Worm (Caenorhabditis elegans): ENCODE results near the gene Y49F6B.6.
A peak's percentile ranks its signal among the peaks of the same experiment; 100 is the strongest.

Y49F6B.6 gene

ce11 chrII:3429400-3429799 is 43.5 kb upstream of the Y49F6B.6 start, which contains the start of gene C16C8.18:
Gene C16C8.18, plus strand, starts transcription at chrII:3429700.
- TF ChIP-seq php-3 (GFP tag; IDR thresholded peaks at IDR 0.05) (no peak), lin-29 (GFP tag; IDR thresholded peaks at IDR 0.05) (no peak), mdl-1 (tag; optimal IDR thresholded peaks at IDR 0.05) (no peak), Y75B8A.6 (GFP tag; IDR thresholded peaks at IDR 0.05) (no peak), dmd-6 (GFP tag; IDR thresholded peaks at IDR 0.05) (no peak), dve-1 (tag; optimal IDR thresholded peaks at IDR 0.05; ENCODE audit: insufficient read depth) (no peak), lin-15B (tag; optimal IDR thresholded peaks at IDR 0.05) (no peak), F10B5.3 (tag; optimal IDR thresholded peaks at IDR 0.05) (no peak), R02D3.7 (tag; optimal IDR thresholded peaks at IDR 0.05) (no peak), rbr-2 (tag; optimal IDR thresholded peaks at IDR 0.05) (no peak), unc-39 (tag; optimal IDR thresholded peaks at IDR 0.05) (no peak), lir-3 (tag; optimal IDR thresholded peaks at IDR 0.05) (no peak)

DNA sequence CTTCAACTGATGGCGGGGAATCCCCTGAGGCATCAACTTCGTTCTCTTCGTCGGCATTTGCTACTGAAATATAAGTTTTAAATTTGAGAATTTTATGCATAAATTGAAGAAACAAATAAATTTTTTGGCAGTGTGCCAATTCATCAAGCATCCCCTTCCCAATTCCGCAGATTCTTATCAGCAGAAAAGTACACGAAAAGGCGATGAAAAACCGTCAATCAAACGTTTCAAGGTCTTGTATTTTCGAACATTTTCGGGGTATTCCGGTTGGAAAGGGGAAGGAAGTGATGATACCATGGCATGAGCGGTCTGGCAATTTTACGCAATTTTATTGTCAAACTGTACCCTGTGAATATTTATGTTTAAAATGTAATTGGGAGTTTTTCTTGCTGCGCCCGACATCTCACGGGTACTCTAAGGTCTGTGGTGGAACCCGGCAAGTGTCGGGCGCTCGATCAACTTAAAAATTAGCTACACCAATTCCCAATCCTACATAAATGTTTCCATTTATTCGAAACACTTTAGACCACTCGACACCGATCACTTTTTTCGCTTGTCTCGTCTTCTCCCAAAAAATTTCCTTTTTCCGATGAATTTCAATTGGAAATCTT is 37.9 kb upstream of the Y49F6B.6 start:
- TF ChIP-seq Y75B8A.6 (GFP tag; IDR thresholded peaks at IDR 0.05) (no peak), T20F7.1 (GFP tag; optimal IDR thresholded peaks at IDR 0.05) (no peak), spr-3 (GFP tag; optimal IDR thresholded peaks at IDR 0.05) (no peak), rbr-2 (tag; optimal IDR thresholded peaks at IDR 0.05) (no peak), mdt-29 (GFP tag; IDR thresholded peaks at IDR 0.05) (no peak), nhr-111 (GFP tag; optimal IDR thresholded peaks at IDR 0.05) (no peak), nhr-25 (tag; optimal IDR thresholded peaks at IDR 0.05; ENCODE audit: borderline replicate concordance, insufficient read depth) (peak; percentile 16), dve-1 (tag; optimal IDR thresholded peaks at IDR 0.05; ENCODE audit: insufficient read depth) (no peak), nhr-10 (tag; optimal IDR thresholded peaks at IDR 0.05) (no peak), ceh-44 (GFP tag; IDR thresholded peaks at IDR 0.05) (no peak), snpc-4 (tag; optimal IDR thresholded peaks at IDR 0.05) (peak; percentile 16), dmd-6 (GFP tag; IDR thresholded peaks at IDR 0.05) (peak; percentile 55), lin-13 (GFP tag; optimal IDR thresholded peaks at IDR 0.05) (no peak), skn-1 (tag; optimal IDR thresholded peaks at IDR 0.05) (no peak), spr-1 (tag; optimal IDR thresholded peaks at IDR 0.05) (no peak), lin-1 (GFP tag; IDR thresholded peaks at IDR 0.05) (no peak; the same call in 1 of the 2 replicates), unc-62 (GFP tag; optimal IDR thresholded peaks at IDR 0.05 in 1 of 2) (peak in 1 of 2 experiments; percentile 30), unc-62 (tag; optimal IDR thresholded peaks at IDR 0.05) (no peak), hlh-11 (tag; optimal IDR thresholded peaks at IDR 0.05) (no peak), nhr-28 (tag; optimal IDR thresholded peaks at IDR 0.05) (peak; percentile 34), zfp-2 (tag; optimal IDR thresholded peaks at IDR 0.05) (no peak), nhr-76 (tag; optimal IDR thresholded peaks at IDR 0.05) (no peak), ceh-82 (tag; optimal IDR thresholded peaks at IDR 0.05) (no peak), lin-38 (GFP tag; IDR thresholded peaks at IDR 0.05) (no peak)

- TF ChIP-seq attf-4 (tag; optimal IDR thresholded peaks at IDR 0.05) (no peak), lin-29 (GFP tag; IDR thresholded peaks at IDR 0.05) (no peak)
These were observed 36.5 kb upstream of the Y49F6B.6 start, which contains the start of gene skpo-2 for ce11 chrII:3436412-3436811. Gene skpo-2, minus strand, starts transcription at chrII:3436512.

- TF ChIP-seq ama-1 (optimal IDR thresholded peaks at IDR 0.05), result no peak
- TF ChIP-seq set-16 (GFP tag; IDR thresholded peaks at IDR 0.05), result peak; percentile 77
- TF ChIP-seq daf-16 (GFP tag; optimal IDR thresholded peaks at IDR 0.05), result no peak
- TF ChIP-seq daf-16 (tag; optimal IDR thresholded peaks at IDR 0.05), result no peak
- TF ChIP-seq aly-2 (tag; optimal IDR thresholded peaks at IDR 0.05), result no peak
- TF ChIP-seq hmg-1.1 (GFP tag; IDR thresholded peaks at IDR 0.05), result no peak
- no peak for TF ChIP-seq Y105C5A.15 (GFP tag; IDR thresholded peaks at IDR 0.05)
- no peak for TF ChIP-seq lin-39 (tag; optimal IDR thresholded peaks at IDR 0.05)
- no peak for TF ChIP-seq spr-1 (tag; optimal IDR thresholded peaks at IDR 0.05)
These were observed 35.5 kb upstream of the Y49F6B.6 start for ce11 chrII:3437393-3437792.
